Worm (Caenorhabditis elegans) whole organism, young adult: ENCODE data around the gene gop-2.

Experiments used
- B0261.1 ChIP-seq: sonication (generic microtip); optimal IDR thresholded peaks from 2 replicates; lab custom pipeline; 2016; ENCODE audit warnings: mild to moderate bottlenecking, missing genetic modification characterization, moderate library complexity, missing compliant biosample characterization
- B0336.3 ChIP-seq: fragments of 200-800 bp; sonication (Bioruptor generic); IDR thresholded peaks from 2 replicates; pipeline ENCODE4 v1.3.6; 2022; ENCODE audit warnings: missing genetic modification characterization, missing compliant biosample characterization
- C06A6.2 ChIP-seq: fragments of 200-800 bp; sonication (Bioruptor generic); conservative IDR thresholded peaks from 2 replicates; pipeline ENCODE4 v1.3.6; 2022; ENCODE audit warnings: missing genetic modification characterization, missing compliant biosample characterization
- F22D6.2 ChIP-seq: sonication (generic microtip); optimal IDR thresholded peaks from 2 replicates; lab custom pipeline; 2016; ENCODE audit warnings: mild to moderate bottlenecking, missing genetic modification characterization, missing compliant biosample characterization
- F49E8.2 ChIP-seq: sonication (generic microtip); optimal IDR thresholded peaks from 3 replicates; lab custom pipeline; 2017; ENCODE audit warnings: missing genetic modification characterization, mild to moderate bottlenecking, missing compliant biosample characterization, antibody characterized with exemption, moderate library complexity; ENCODE audit not compliant: insufficient read depth
- F57A8.1 ChIP-seq: fragments of 200-800 bp; sonication (Bioruptor generic); optimal IDR thresholded peaks from 2 replicates; lab custom pipeline; 2018; ENCODE audit warnings: mild to moderate bottlenecking, missing genetic modification characterization, moderate library complexity, missing compliant biosample characterization
- T07F8.4 ChIP-seq: sonication (generic microtip); optimal IDR thresholded peaks from 2 replicates; lab custom pipeline; 2016; ENCODE audit warnings: mild to moderate bottlenecking, missing genetic modification characterization, moderate library complexity, missing compliant biosample characterization
- Y53G8AR.9 ChIP-seq: fragments of 200-800 bp; sonication (Bioruptor generic); conservative IDR thresholded peaks from 2 replicates; pipeline ENCODE4 v1.3.6; 2022; ENCODE audit warnings: missing genetic modification reagents, missing genetic modification characterization, missing compliant biosample characterization
- Y56A3A.18 ChIP-seq: fragments of 200-800 bp; sonication (Bioruptor generic); IDR thresholded peaks from 2 replicates; pipeline ENCODE4 v1.3.6; 2022; ENCODE audit warnings: missing genetic modification reagents, missing genetic modification characterization, missing compliant biosample characterization
- Y79H2A.3 ChIP-seq: fragments of 200-800 bp; sonication (Bioruptor generic); conservative IDR thresholded peaks from 2 replicates; pipeline ENCODE4 v1.3.6; 2022; ENCODE audit warnings: missing genetic modification reagents, missing genetic modification characterization, missing compliant biosample characterization
- ZK185.1 ChIP-seq: sonication (generic microtip); optimal IDR thresholded peaks from 2 replicates; lab custom pipeline; 2016; ENCODE audit warnings: mild to moderate bottlenecking, missing genetic modification characterization, missing compliant biosample characterization; ENCODE audit not compliant: poor library complexity, severe bottlenecking
- aptf-3 ChIP-seq: fragments of 200-800 bp; sonication (Bioruptor generic); IDR thresholded peaks from 2 replicates; pipeline ENCODE4 v1.3.6; 2022; ENCODE audit warnings: missing genetic modification characterization, missing compliant biosample characterization
- athp-1 ChIP-seq: sonication (generic microtip); optimal IDR thresholded peaks from 2 replicates; lab custom pipeline; 2017; ENCODE audit warnings: mild to moderate bottlenecking, missing genetic modification characterization, missing compliant biosample characterization
- attf-5 ChIP-seq: fragments of 200-800 bp; sonication (Bioruptor generic); optimal IDR thresholded peaks from 2 replicates; lab custom pipeline; 2018; ENCODE audit warnings: mild to moderate bottlenecking, missing genetic modification characterization, missing compliant biosample characterization
- cebp-1 ChIP-seq, 2 experiments: fragments of 200-800 bp in 1 of 2; sonication (Bioruptor generic) in 1 of 2; sonication (generic microtip) in 1 of 2; IDR thresholded peaks in 1 of 2; optimal IDR thresholded peaks in 1 of 2; 2 replicates each; pipeline versions ENCODE4 v1.3.6 to Lab custom; 2017 to 2022; ENCODE audit warnings: missing compliant biosample characterization in 2 of 2, missing genetic modification characterization in 2 of 2, mild to moderate bottlenecking in 1 of 2, missing genetic modification reagents in 1 of 2, moderate library complexity in 1 of 2
- cebp-2 ChIP-seq: fragments of 200-800 bp; sonication (Bioruptor generic); IDR thresholded peaks from 2 replicates; pipeline ENCODE4 v1.3.6; 2022; ENCODE audit warnings: missing genetic modification characterization, missing compliant biosample characterization
- chd-7 ChIP-seq: sonication (generic microtip); optimal IDR thresholded peaks from 2 replicates; lab custom pipeline; 2016; ENCODE audit warnings: mild to moderate bottlenecking, missing genetic modification characterization, moderate library complexity, missing compliant biosample characterization
- die-1 ChIP-seq: sonication (generic microtip); optimal IDR thresholded peaks from 2 replicates; lab custom pipeline; 2016; ENCODE audit warnings: missing genotype, mild to moderate bottlenecking, missing genetic modification characterization, missing compliant biosample characterization
- dox-1 ChIP-seq: fragments of 200-800 bp; sonication (Bioruptor generic); IDR thresholded peaks from 2 replicates; pipeline ENCODE4 v1.3.6; 2022; ENCODE audit warnings: missing genetic modification reagents, missing genetic modification characterization, missing compliant biosample characterization
- ekl-4 ChIP-seq: fragments of 200-800 bp; sonication (Bioruptor generic); IDR thresholded peaks from 2 replicates; pipeline ENCODE4 v1.3.6; 2022; ENCODE audit warnings: missing genetic modification reagents, missing genetic modification characterization, missing compliant biosample characterization
- hsf-1 ChIP-seq: fragments of 200-800 bp; sonication (Bioruptor generic); IDR thresholded peaks from 2 replicates; pipeline ENCODE4 v1.3.6; 2022; ENCODE audit warnings: missing genetic modification reagents, missing genetic modification characterization, missing compliant biosample characterization
- let-607 ChIP-seq, 2 experiments: fragments of 200-800 bp in 1 of 2; sonication (Bioruptor generic) in 1 of 2; sonication (generic microtip) in 1 of 2; optimal IDR thresholded peaks; 2 replicates each; lab custom pipeline; 2016 to 2018; ENCODE audit warnings: mild to moderate bottlenecking in 2 of 2, missing compliant biosample characterization in 2 of 2, missing genetic modification characterization in 2 of 2, moderate library complexity in 2 of 2, missing genotype in 1 of 2
- lin-26 ChIP-seq: fragments of 200-800 bp; sonication (Bioruptor generic); IDR thresholded peaks from 2 replicates; pipeline ENCODE4 v1.3.6; 2022; ENCODE audit warnings: missing genetic modification reagents, missing genetic modification characterization, missing compliant biosample characterization
- lsl-1 ChIP-seq: fragments of 200-800 bp; sonication (Bioruptor generic); optimal IDR thresholded peaks from 2 replicates; lab custom pipeline; 2018; ENCODE audit warnings: mild to moderate bottlenecking, missing genetic modification characterization, moderate library complexity, missing compliant biosample characterization
- madf-3 ChIP-seq: fragments of 200-800 bp; sonication (Bioruptor generic); IDR thresholded peaks from 2 replicates; pipeline ENCODE4 v1.3.6; 2022; ENCODE audit warnings: missing genetic modification reagents, missing genetic modification characterization, missing compliant biosample characterization
- mcd-1 ChIP-seq: fragments of 200-800 bp; sonication (Bioruptor generic); IDR thresholded peaks from 2 replicates; pipeline ENCODE4 v1.3.6; 2022; ENCODE audit warnings: missing genetic modification reagents, missing genetic modification characterization, missing compliant biosample characterization
- nhr-90 ChIP-seq: sonication (generic microtip); optimal IDR thresholded peaks from 2 replicates; lab custom pipeline; 2016; ENCODE audit warnings: missing genotype, mild to moderate bottlenecking, missing genetic modification characterization, missing compliant biosample characterization
- pha-4 ChIP-seq: fragments of 150-350 bp; sonication (generic microtip); optimal IDR thresholded peaks from 2 replicates; lab custom pipeline; 2014; ENCODE audit warnings: missing biosample characterization, missing genetic modification reagents, missing genetic modification characterization
- rcor-1 ChIP-seq: fragments of 200-800 bp; sonication (Bioruptor generic); IDR thresholded peaks from 2 replicates; pipeline ENCODE4 v1.3.6; 2022; ENCODE audit warnings: missing genetic modification reagents, missing genetic modification characterization, missing compliant biosample characterization
- snpc-1.1 ChIP-seq: sonication (generic microtip); optimal IDR thresholded peaks from 2 replicates; lab custom pipeline; 2017; ENCODE audit warnings: missing genetic modification characterization, mild to moderate bottlenecking, missing compliant biosample characterization, antibody characterized with exemption, moderate library complexity, missing genotype, missing genetic modification reagents; ENCODE audit not compliant: insufficient read depth
- snpc-4 ChIP-seq, 5 experiments: fragments of 150-350 bp in 1 of 5; sonication (generic microtip) in 4 of 5; optimal IDR thresholded peaks; 2 replicates each; lab custom pipeline; 2014 to 2018; ENCODE audit warnings: missing genetic modification characterization in 5 of 5, missing biosample characterization in 3 of 5, antibody characterized with exemption in 2 of 5, mild to moderate bottlenecking in 2 of 5, missing compliant biosample characterization in 2 of 5, missing genotype in 2 of 5, moderate library complexity in 2 of 5, missing genetic modification reagents in 1 of 5
- tbp1 ChIP-seq: fragments of 200-800 bp; sonication (Bioruptor generic); optimal IDR thresholded peaks from 2 replicates; lab custom pipeline; 2018; ENCODE audit warnings: mild to moderate bottlenecking, missing genetic modification characterization, missing compliant biosample characterization
- tlf-1 ChIP-seq: fragments of 200-800 bp; sonication (Bioruptor generic); optimal IDR thresholded peaks from 2 replicates; lab custom pipeline; 2018; ENCODE audit warnings: mild to moderate bottlenecking, missing genetic modification characterization, missing compliant biosample characterization
- unc-130 ChIP-seq: sonication (generic microtip); optimal IDR thresholded peaks from 2 replicates; lab custom pipeline; 2016; ENCODE audit warnings: missing genetic modification reagents, missing genetic modification characterization, missing compliant biosample characterization
- xnd-1 ChIP-seq: sonication (generic microtip); optimal IDR thresholded peaks from 2 replicates; lab custom pipeline; 2016; ENCODE audit warnings: missing genotype, missing genetic modification reagents, missing genetic modification characterization, missing compliant biosample characterization
- ztf-25 ChIP-seq: fragments of 200-800 bp; sonication (Bioruptor generic); IDR thresholded peaks from 2 replicates; pipeline ENCODE4 v1.3.6; 2022; ENCODE audit warnings: missing genetic modification reagents, missing genetic modification characterization, missing compliant biosample characterization
- ztf-26 ChIP-seq: sonication (generic microtip); optimal IDR thresholded peaks from 2 replicates; lab custom pipeline; 2017; ENCODE audit warnings: missing genetic modification characterization, missing compliant biosample characterization

The gop-2 gene

ce11 chrIII:5273396-5273857 is 14.6 kb downstream of the gop-2 start, which contains the start of gene ztf-8 (continued):
- no peak for TF ChIP-seq cebp-1 (GFP tag; IDR thresholded peaks at IDR 0.05; lab: Robert Waterston, UW)
- TF ChIP-seq cebp-1 (tag; optimal IDR thresholded peaks at IDR 0.05; lab: Kevin White, UChicago), result peak; percentile 38
- TF ChIP-seq die-1 (tag; lab: Kevin White, UChicago), result peak; percentile 32
- TF ChIP-seq aptf-3 (GFP tag; lab: Robert Waterston, UW), result 0 out of 2 replicates have a peak, but pooled peaks have one; percentile 22
- TF ChIP-seq snpc-1.1 (tag; lab: Kevin White, UChicago), result peak; percentile 54
- TF ChIP-seq tlf-1 (GFP tag; lab: Kevin White, UChicago), result peak; percentile 29
- TF ChIP-seq rcor-1 (GFP tag; lab: Robert Waterston, UW), result peak; percentile 38
- TF ChIP-seq pha-4 (tag; lab: Kevin White, UChicago), result no peak
- peak; percentile 52; the same call in 1 of the 2 replicates for TF ChIP-seq hsf-1 (GFP tag; lab: Robert Waterston, UW)
- no peak for TF ChIP-seq ztf-25
- no peak for TF ChIP-seq Y79H2A.3 (GFP tag; lab: Robert Waterston, UW)
- TF ChIP-seq dox-1, result peak; percentile 19; the same call in 1 of the 2 replicates
- TF ChIP-seq ZK185.1 (tag; lab: Kevin White, UChicago), result no peak
- no peak for TF ChIP-seq lsl-1 (GFP tag; lab: Kevin White, UChicago)
- TF ChIP-seq mcd-1 (GFP tag; lab: Robert Waterston, UW), result no peak
- no peak for TF ChIP-seq chd-7 (tag; lab: Kevin White, UChicago)
- no peak for TF ChIP-seq snpc-4 (GFP tag; optimal IDR thresholded peaks at IDR 0.05; lab: Kevin White, UChicago)
- peak in 1 of 4 experiments; percentile 29 for TF ChIP-seq snpc-4 (tag; optimal IDR thresholded peaks at IDR 0.05; lab: Kevin White, UChicago)
- TF ChIP-seq ekl-4 (GFP tag; lab: Robert Waterston, UW), result no peak
- TF ChIP-seq B0336.3, result peak; percentile 72
- TF ChIP-seq Y56A3A.18 (GFP tag; lab: Robert Waterston, UW), result no peak
- TF ChIP-seq ztf-26, result peak; percentile 12
- TF ChIP-seq F22D6.2 (tag; lab: Kevin White, UChicago), result no peak
- no peak for TF ChIP-seq attf-5 (GFP tag; lab: Kevin White, UChicago)
- peak; percentile 42 for TF ChIP-seq athp-1
- peak; percentile 10 for TF ChIP-seq unc-130 (GFP tag; lab: Kevin White, UChicago)
- peak; percentile 66; the same call in 1 of the 2 replicates for TF ChIP-seq Y53G8AR.9 (GFP tag; lab: Robert Waterston, UW)
- TF ChIP-seq madf-3 (GFP tag; lab: Robert Waterston, UW), result 0 out of 2 replicates have a peak, but pooled peaks have one; percentile 51
- TF ChIP-seq T07F8.4 (tag; lab: Kevin White, UChicago), result no peak
- TF ChIP-seq F49E8.2 (tag; lab: Kevin White, UChicago), result peak; percentile 75
- TF ChIP-seq B0261.1 (tag; lab: Kevin White, UChicago), result peak; percentile 2
- TF ChIP-seq tbp1 (GFP tag; lab: Kevin White, UChicago), result peak; percentile 13

DNA sequence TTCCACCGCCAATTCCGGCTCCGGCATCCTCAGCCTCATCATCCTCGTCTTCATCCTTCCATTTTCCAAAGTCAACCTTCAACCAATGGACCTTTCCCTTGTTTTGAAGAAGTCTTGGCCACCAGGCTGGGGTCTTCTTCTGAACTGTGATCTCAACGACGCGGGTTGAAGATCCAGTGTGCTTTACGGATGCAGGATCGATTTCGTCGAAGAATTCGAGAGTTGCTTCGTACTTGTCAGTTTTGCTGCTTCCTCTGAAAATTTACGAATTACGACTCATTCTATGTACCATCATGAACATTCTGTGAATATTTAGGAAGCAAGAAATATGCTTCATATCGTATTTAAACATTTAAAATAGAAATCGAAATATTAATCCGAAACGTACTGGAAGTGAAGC is 15.4 kb downstream of the gop-2 start:
- TF ChIP-seq nhr-90 (tag; lab: Kevin White, UChicago) (no peak), madf-3 (GFP tag; lab: Robert Waterston, UW) (0 out of 2 replicates have a peak, but pooled peaks have one; percentile 58), chd-7 (tag; lab: Kevin White, UChicago) (no peak), let-607 (tag; optimal IDR thresholded peaks at IDR 0.05; lab: Kevin White, UChicago) (no peak), lin-26 (GFP tag; lab: Robert Waterston, UW) (peak; percentile 37), C06A6.2 (no peak), attf-5 (GFP tag; lab: Kevin White, UChicago) (no peak), F57A8.1 (no peak), xnd-1 (no peak), Y53G8AR.9 (GFP tag; lab: Robert Waterston, UW) (no peak; the same call in 1 of the 2 replicates), cebp-2 (0 out of 2 replicates have a peak, but pooled peaks have one; percentile 50), B0336.3 (peak; percentile 25; the same call in 1 of the 2 replicates), hsf-1 (GFP tag; lab: Robert Waterston, UW) (peak; percentile 27; the same call in 1 of the 2 replicates), mcd-1 (GFP tag; lab: Robert Waterston, UW) (peak; percentile 17; the same call in 1 of the 2 replicates), tbp1 (GFP tag; lab: Kevin White, UChicago) (no peak)
- TF ChIP-seq, all 124 proteins: peak for 6
